Fruit fly (Drosophila melanogaster) whole organism, embryonic: Measurements from ENCODE around the gene Paics.

ENCODE experiments used
- Atf3 ChIP-seq: fragments of 200-800 bp; sonication (Bioruptor generic); optimal IDR thresholded peaks from 3 replicates; lab custom pipeline; 2016; ENCODE audit warnings: missing biosample characterization, missing genetic modification characterization
- Bgb ChIP-seq: fragments of 200-800 bp; sonication (Bioruptor generic); IDR thresholded peaks from 2 replicates; pipeline ENCODE4 v1.3.6; 2022; ENCODE audit warnings: missing biosample characterization, missing genetic modification characterization; ENCODE audit not compliant: partially characterized antibody
- CG11456 ChIP-seq: fragments of 200-800 bp; sonication (Bioruptor generic); IDR thresholded peaks from 3 replicates; pipeline ENCODE4 v1.3.6; 2022; ENCODE audit warnings: missing biosample characterization, missing genetic modification characterization
- CG12299 ChIP-seq: fragments of 200-800 bp; sonication (Bioruptor generic); optimal IDR thresholded peaks from 2 replicates; lab custom pipeline; 2018; ENCODE audit warnings: missing biosample characterization, mild to moderate bottlenecking, missing genetic modification characterization
- CG12659 ChIP-seq: fragments of 200-800 bp; sonication (Bioruptor generic); optimal IDR thresholded peaks from 3 replicates; lab custom pipeline; 2017; ENCODE audit warnings: mild to moderate bottlenecking, missing biosample characterization, missing genetic modification reagents, missing genetic modification characterization
- CG12769 ChIP-seq: fragments of 200-800 bp; sonication (Bioruptor generic); optimal IDR thresholded peaks from 2 replicates; lab custom pipeline; 2019; ENCODE audit warnings: missing biosample characterization, mild to moderate bottlenecking, missing genetic modification characterization, moderate library complexity
- CG13123 ChIP-seq: fragments of 200-800 bp; sonication (Bioruptor generic); optimal IDR thresholded peaks from 2 replicates; lab custom pipeline; 2016; ENCODE audit warnings: missing biosample characterization, missing genetic modification characterization
- CG14014 ChIP-seq: fragments of 200-800 bp; sonication (Bioruptor generic); IDR thresholded peaks from 2 replicates; pipeline ENCODE4 v1.3.6; 2022; ENCODE audit warnings: missing biosample characterization, missing genetic modification characterization
- CG14667 ChIP-seq: fragments of 200-800 bp; sonication (Bioruptor generic); IDR thresholded peaks from 2 replicates; pipeline ENCODE4 v1.3.6; 2022; ENCODE audit warnings: missing biosample characterization, missing genetic modification characterization
- CG14710 ChIP-seq: fragments of 200-800 bp; sonication (Bioruptor generic); optimal IDR thresholded peaks from 3 replicates; lab custom pipeline; 2019; ENCODE audit warnings: missing biosample characterization, mild to moderate bottlenecking, missing genetic modification characterization, moderate library complexity
- CG14965 ChIP-seq: fragments of 200-800 bp; sonication (Bioruptor generic); optimal IDR thresholded peaks from 2 replicates; lab custom pipeline; 2016; ENCODE audit warnings: missing biosample characterization, missing genetic modification characterization, borderline replicate concordance
- CG2202 ChIP-seq: fragments of 200-800 bp; sonication (Bioruptor generic); optimal IDR thresholded peaks from 2 replicates; lab custom pipeline; 2018; ENCODE audit warnings: missing biosample characterization, mild to moderate bottlenecking, missing genetic modification characterization
- CG2875 ChIP-seq: fragments of 200-800 bp; sonication (Bioruptor generic); optimal IDR thresholded peaks from 2 replicates; lab custom pipeline; 2017; ENCODE audit warnings: missing biosample characterization, mild to moderate bottlenecking, missing genetic modification characterization, missing genetic modification reagents
- CG6654 ChIP-seq: fragments of 200-800 bp; sonication (Bioruptor generic); optimal IDR thresholded peaks from 2 replicates; lab custom pipeline; 2017; ENCODE audit warnings: missing biosample characterization, mild to moderate bottlenecking, missing genetic modification characterization
- CG6683 ChIP-seq: fragments of 200-800 bp; sonication (Bioruptor generic); optimal IDR thresholded peaks from 2 replicates; lab custom pipeline; 2017; ENCODE audit warnings: missing biosample characterization, mild to moderate bottlenecking, missing genetic modification characterization, missing genetic modification reagents
- CG6791 ChIP-seq: fragments of 200-800 bp; sonication (Bioruptor generic); IDR thresholded peaks from 3 replicates; pipeline ENCODE4 v1.3.6; 2022; ENCODE audit warnings: missing biosample characterization, missing genetic modification characterization; ENCODE audit not compliant: partially characterized antibody
- CG7357 ChIP-seq: fragments of 200-800 bp; sonication (Bioruptor generic); IDR thresholded peaks from 3 replicates; pipeline ENCODE4 v1.3.6; 2022; ENCODE audit warnings: missing biosample characterization, missing genetic modification characterization
- CG7745 ChIP-seq: fragments of 200-800 bp; sonication (Bioruptor generic); optimal IDR thresholded peaks from 2 replicates; lab custom pipeline; 2018; ENCODE audit warnings: missing biosample characterization, mild to moderate bottlenecking, missing genetic modification characterization, moderate library complexity
- D19A ChIP-seq: fragments of 200-800 bp; optimal IDR thresholded peaks from 3 replicates; lab custom pipeline; 2019; ENCODE audit warnings: missing biosample characterization, mild to moderate bottlenecking, missing genetic modification characterization, moderate library complexity
- Dbx ChIP-seq: fragments of 200-800 bp; sonication (Bioruptor generic); IDR thresholded peaks from 3 replicates; pipeline ENCODE4 v1.3.6; 2022; ENCODE audit warnings: missing biosample characterization, missing genetic modification characterization
- Dfd ChIP-seq, 2 experiments: fragments of >200 bp; optimal IDR thresholded peaks; 2 replicates each; lab custom pipeline; 2017; ENCODE audit warnings: missing biosample characterization in 2 of 2, missing genetic modification characterization in 2 of 2
- Dp ChIP-seq: fragments of 200-800 bp; sonication (Bioruptor generic); optimal IDR thresholded peaks from 2 replicates; lab custom pipeline; 2018; ENCODE audit warnings: missing biosample characterization, mild to moderate bottlenecking, missing genetic modification characterization, moderate library complexity
- Drgx ChIP-seq: fragments of 200-800 bp; sonication (Bioruptor generic); IDR thresholded peaks from 2 replicates; pipeline ENCODE4 v1.3.6; 2022; ENCODE audit warnings: missing biosample characterization, missing genetic modification characterization
- GATAe ChIP-seq: fragments of 200-800 bp; sonication (Bioruptor generic); conservative IDR thresholded peaks from 2 replicates; pipeline ENCODE4 v1.3.6; 2022; ENCODE audit warnings: missing biosample characterization, missing genetic modification characterization
- HmgZ ChIP-seq: fragments of 200-800 bp; sonication (Bioruptor generic); optimal IDR thresholded peaks from 2 replicates; lab custom pipeline; 2018; ENCODE audit warnings: missing biosample characterization, mild to moderate bottlenecking, missing genetic modification characterization
- Jarid2 ChIP-seq: fragments of 200-800 bp; sonication (Bioruptor generic); optimal IDR thresholded peaks from 3 replicates; lab custom pipeline; 2017; ENCODE audit warnings: mild to moderate bottlenecking, missing biosample characterization, missing genetic modification reagents, missing genetic modification characterization
- Kr ChIP-seq: fragments of 200-800 bp; sonication (Bioruptor generic); optimal IDR thresholded peaks from 2 replicates; lab custom pipeline; 2017; ENCODE audit warnings: missing biosample characterization, mild to moderate bottlenecking, missing genetic modification characterization
- Nf-YA ChIP-seq: fragments of 200-800 bp; sonication (Bioruptor generic); IDR thresholded peaks from 2 replicates; pipeline ENCODE4 v1.3.6; 2022; ENCODE audit warnings: missing biosample characterization, missing genetic modification characterization
- Sin3A ChIP-seq: fragments of >200 bp; optimal IDR thresholded peaks from 2 replicates; lab custom pipeline; 2018
- Ssrp ChIP-seq: fragments of 200-800 bp; sonication (Bioruptor generic); optimal IDR thresholded peaks from 2 replicates; lab custom pipeline; 2018; ENCODE audit warnings: missing biosample characterization, mild to moderate bottlenecking, missing genetic modification characterization, moderate library complexity
- Tbp ChIP-seq: fragments of >200 bp; optimal IDR thresholded peaks from 2 replicates; lab custom pipeline; 2018; ENCODE audit warnings: missing biosample characterization, missing genetic modification characterization
- ash1 ChIP-seq: fragments of 200-800 bp; sonication (Bioruptor generic); optimal IDR thresholded peaks from 2 replicates; lab custom pipeline; 2018; ENCODE audit warnings: missing biosample characterization, mild to moderate bottlenecking, missing genetic modification characterization
- bigmax ChIP-seq: fragments of 200-800 bp; sonication (Bioruptor generic); optimal IDR thresholded peaks from 2 replicates; lab custom pipeline; 2018; ENCODE audit warnings: missing biosample characterization, mild to moderate bottlenecking, missing genetic modification characterization
- cg ChIP-seq: fragments of 200-800 bp; sonication (Bioruptor generic); optimal IDR thresholded peaks from 3 replicates; lab custom pipeline; 2019; ENCODE audit warnings: missing biosample characterization, mild to moderate bottlenecking, missing genetic modification characterization, moderate library complexity
- cwo ChIP-seq: fragments of 200-800 bp; sonication (Bioruptor generic); optimal IDR thresholded peaks from 3 replicates; lab custom pipeline; 2017; ENCODE audit warnings: missing biosample characterization, missing genetic modification characterization, mild to moderate bottlenecking, moderate library complexity, missing genetic modification reagents
- exex ChIP-seq: fragments of 200-800 bp; sonication (Bioruptor generic); optimal IDR thresholded peaks from 4 replicates; lab custom pipeline; 2018; ENCODE audit warnings: missing biosample characterization, mild to moderate bottlenecking, missing genetic modification characterization, moderate library complexity
- gcm ChIP-seq: fragments of 200-800 bp; sonication (Bioruptor generic); optimal IDR thresholded peaks from 2 replicates; lab custom pipeline; 2019; ENCODE audit warnings: missing biosample characterization, mild to moderate bottlenecking, missing genetic modification characterization, moderate library complexity
- lbe ChIP-seq: fragments of 200-800 bp; sonication (Bioruptor generic); optimal IDR thresholded peaks from 2 replicates; lab custom pipeline; 2016; ENCODE audit warnings: missing biosample characterization, mild to moderate bottlenecking, missing genetic modification characterization
- mirr ChIP-seq: fragments of 200-800 bp; sonication (Bioruptor generic); optimal IDR thresholded peaks from 3 replicates; lab custom pipeline; 2018; ENCODE audit warnings: missing biosample characterization, mild to moderate bottlenecking, missing genetic modification characterization
- nerfin-1 ChIP-seq: fragments of 200-800 bp; sonication (Bioruptor generic); optimal IDR thresholded peaks from 3 replicates; lab custom pipeline; 2019; ENCODE audit warnings: missing biosample characterization, mild to moderate bottlenecking, missing genetic modification characterization, moderate library complexity
- onecut ChIP-seq: fragments of 200-800 bp; sonication (Bioruptor generic); IDR thresholded peaks from 2 replicates; pipeline ENCODE4 v1.3.6; 2022; ENCODE audit warnings: missing biosample characterization, missing genetic modification characterization
- row ChIP-seq: fragments of 200-800 bp; sonication (Bioruptor generic); IDR thresholded peaks from 3 replicates; pipeline ENCODE4 v1.3.6; 2022; ENCODE audit warnings: missing biosample characterization, missing genetic modification characterization
- run ChIP-seq: fragments of 200-800 bp; sonication (Bioruptor generic); optimal IDR thresholded peaks from 3 replicates; lab custom pipeline; 2018; ENCODE audit warnings: missing biosample characterization, mild to moderate bottlenecking, missing genetic modification characterization
- sd ChIP-seq: fragments of 200-800 bp; sonication (Bioruptor generic); optimal IDR thresholded peaks from 3 replicates; lab custom pipeline; 2018; ENCODE audit warnings: missing biosample characterization, mild to moderate bottlenecking, missing genetic modification characterization, moderate library complexity
- seq ChIP-seq: fragments of 200-800 bp; sonication (Bioruptor generic); IDR thresholded peaks from 2 replicates; pipeline ENCODE4 v1.3.6; 2022; ENCODE audit warnings: missing biosample characterization, missing genetic modification characterization
- sima ChIP-seq: fragments of 200-800 bp; sonication (Bioruptor generic); optimal IDR thresholded peaks from 2 replicates; lab custom pipeline; 2016; ENCODE audit warnings: missing biosample characterization, missing genetic modification characterization
- slou ChIP-seq: fragments of 200-800 bp; sonication (Bioruptor generic); optimal IDR thresholded peaks from 3 replicates; lab custom pipeline; 2016; ENCODE audit warnings: missing biosample characterization, missing genetic modification characterization
- twi ChIP-seq: fragments of 200-800 bp; optimal IDR thresholded peaks from 2 replicates; lab custom pipeline; 2019; ENCODE audit warnings: missing biosample characterization, mild to moderate bottlenecking, missing genetic modification characterization, moderate library complexity
- vfl ChIP-seq: fragments of 200-800 bp; sonication (Bioruptor generic); optimal IDR thresholded peaks from 2 replicates; lab custom pipeline; 2016; ENCODE audit warnings: missing biosample characterization, missing genetic modification characterization
- vnd ChIP-seq: fragments of 200-800 bp; sonication (Bioruptor generic); IDR thresholded peaks from 3 replicates; pipeline ENCODE4 v1.3.6; 2022; ENCODE audit warnings: missing biosample characterization, missing genetic modification characterization; ENCODE audit not compliant: partially characterized antibody

The Paics gene

DNA sequence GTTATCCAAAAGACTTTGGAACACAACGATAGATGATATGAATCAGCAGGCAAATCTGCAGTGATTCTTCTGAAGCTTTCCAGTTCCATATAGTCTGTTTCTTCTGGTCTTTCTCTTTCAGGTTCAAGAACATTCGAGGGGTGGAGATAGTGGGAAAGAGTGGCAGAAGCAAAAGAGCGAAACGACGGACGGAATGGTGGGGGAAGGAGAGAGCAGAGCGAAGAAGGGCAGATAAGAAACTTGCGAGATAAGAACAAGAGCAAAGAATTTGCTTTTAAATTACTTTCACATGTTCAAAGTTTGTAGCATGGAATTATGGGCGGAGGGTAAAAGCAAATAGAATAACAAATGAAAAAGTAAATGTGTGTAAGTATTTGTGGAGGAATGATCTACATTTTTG lies 21.4 kb downstream of the Paics start (continued):
- TF ChIP-seq Tbp (GFP tag; lab: Kevin White, UChicago) (no peak), GATAe (GFP tag; lab: Robert Waterston, UW) (peak; percentile 67), seq (GFP tag; lab: Robert Waterston, UW) (no peak), Sin3A (no peak), CG7745 (peak; percentile 31), CG6683 (GFP tag; lab: Kevin White, UChicago) (no peak), cwo (peak; percentile 23), HmgZ (tag; lab: Kevin White, UChicago) (peak; percentile 27), CG6791 (GFP tag; lab: Robert Waterston, UW) (no peak), lbe (GFP tag; lab: Kevin White, UChicago) (no peak), sima (GFP tag; lab: Kevin White, UChicago) (no peak), vfl (GFP tag; lab: Kevin White, UChicago) (no peak), Dp (GFP tag; lab: Kevin White, UChicago) (no peak), bigmax (GFP tag; lab: Kevin White, UChicago) (no peak), Nf-YA (GFP tag; lab: Robert Waterston, UW) (no peak), sd (peak; percentile 82), CG14667 (no peak), Atf3 (GFP tag; lab: Kevin White, UChicago) (no peak), CG12769 (peak; percentile 41), CG11456 (GFP tag; lab: Robert Waterston, UW) (no peak), CG14710 (tag; lab: Kevin White, UChicago) (no peak), cg (peak; percentile 39), mirr (peak; percentile 17), CG12659 (GFP tag; lab: Kevin White, UChicago) (no peak), ash1 (GFP tag; lab: Kevin White, UChicago) (peak; percentile 65), CG2875 (GFP tag; lab: Kevin White, UChicago) (no peak), Drgx (no peak), exex (tag; lab: Kevin White, UChicago) (peak; percentile 13), CG14014 (GFP tag; lab: Robert Waterston, UW) (no peak), Dbx (GFP tag; lab: Robert Waterston, UW) (no peak), CG2202 (tag; lab: Kevin White, UChicago) (no peak), run (tag; lab: Kevin White, UChicago) (no peak)
- TF ChIP-seq, all 482 proteins: peak for 24

DNA sequence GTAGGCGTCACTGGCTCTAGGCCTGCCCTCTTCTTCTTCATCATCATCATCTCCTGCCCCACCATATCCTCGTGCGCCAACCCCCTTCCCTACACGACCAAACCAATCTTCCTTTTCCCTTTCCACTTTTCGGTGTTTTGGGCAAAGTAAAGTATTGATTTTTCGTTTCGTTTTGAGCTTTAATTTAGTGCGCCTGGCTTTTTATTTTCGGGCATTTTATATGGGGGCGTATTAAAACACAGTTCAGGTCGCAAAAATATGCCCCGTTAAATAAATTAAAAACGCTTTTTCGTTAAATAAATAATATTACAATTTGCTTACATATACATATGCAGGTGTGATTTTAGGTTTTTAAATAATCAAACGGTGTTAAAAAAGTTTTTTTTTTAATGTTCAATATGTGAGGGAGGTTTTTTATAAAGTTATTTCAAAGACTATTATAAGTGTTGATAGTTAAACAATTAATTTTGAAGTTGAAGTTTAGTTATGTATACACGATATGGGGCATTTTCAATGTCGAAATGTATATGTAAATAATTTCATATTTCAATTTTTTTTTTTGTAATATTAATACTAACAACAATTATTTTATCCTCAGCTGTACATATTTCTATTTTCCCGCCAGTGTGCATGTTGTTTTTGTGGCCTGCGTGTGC lies 22.6 kb downstream of the Paics start:
- TF ChIP-seq slou (no peak), Ssrp (tag; lab: Kevin White, UChicago) (peak; percentile 78), CG11456 (GFP tag; lab: Robert Waterston, UW) (no peak), Dfd (GFP tag; optimal IDR thresholded peaks at IDR 0.05; lab: Kevin White, UChicago) (no peak), CG7357 (GFP tag; lab: Robert Waterston, UW) (peak; percentile 55; the same call in 1 of the 3 replicates), onecut (peak; percentile 96), Kr (no peak), CG13123 (GFP tag; lab: Kevin White, UChicago) (no peak), gcm (GFP tag; lab: Kevin White, UChicago) (peak; percentile 71), Nf-YA (GFP tag; lab: Robert Waterston, UW) (peak; percentile 26; the same call in 1 of the 2 replicates), CG6654 (GFP tag; lab: Kevin White, UChicago) (peak; percentile 71), CG12299 (tag; lab: Kevin White, UChicago) (peak; percentile 39), CG14965 (GFP tag; lab: Kevin White, UChicago) (no peak), cg (no peak), nerfin-1 (tag; lab: Kevin White, UChicago) (peak; percentile 62), D19A (tag; lab: Kevin White, UChicago) (peak; percentile 70), Dbx (GFP tag; lab: Robert Waterston, UW) (no peak), mirr (no peak), Jarid2 (GFP tag; lab: Kevin White, UChicago) (peak; percentile 34), row (GFP tag; lab: Robert Waterston, UW) (peak; percentile 57), Bgb (no peak), twi (tag; lab: Kevin White, UChicago) (peak; percentile 5), vnd (GFP tag; lab: Robert Waterston, UW) (no peak)
